Worm (Caenorhabditis elegans) whole organism, mixed stage, embryonic: ENCODE measurements around the gene pals-31.

ENCODE experiments used
- blmp-1 ChIP-seq: fragments of 150-350 bp; optimal IDR thresholded peaks from 2 replicates; lab custom pipeline; 2014; ENCODE audit warnings: missing biosample characterization, missing genetic modification characterization
- lin-13 ChIP-seq: fragments of 150-350 bp; optimal IDR thresholded peaks from 2 replicates; lab custom pipeline; 2014; ENCODE audit warnings: missing biosample characterization, missing genetic modification characterization
- nhr-12 ChIP-seq: fragments of 150-350 bp; optimal IDR thresholded peaks from 2 replicates; lab custom pipeline; 2014; ENCODE audit warnings: missing biosample characterization, missing genetic modification characterization
- nhr-28 ChIP-seq: fragments of 150-350 bp; optimal IDR thresholded peaks from 2 replicates; lab custom pipeline; 2014; ENCODE audit warnings: missing biosample characterization, missing genetic modification characterization
- snpc-4 ChIP-seq: fragments of 150-350 bp; optimal IDR thresholded peaks from 2 replicates; lab custom pipeline; 2014; ENCODE audit warnings: missing biosample characterization, missing genetic modification characterization
- unc-39 ChIP-seq: fragments of 150-350 bp; optimal IDR thresholded peaks from 2 replicates; lab custom pipeline; 2014; ENCODE audit warnings: missing biosample characterization, missing genetic modification characterization
- ztf-11 ChIP-seq: fragments of 150-350 bp; optimal IDR thresholded peaks from 2 replicates; lab custom pipeline; 2014; ENCODE audit warnings: missing biosample characterization, missing genetic modification characterization

DNA sequence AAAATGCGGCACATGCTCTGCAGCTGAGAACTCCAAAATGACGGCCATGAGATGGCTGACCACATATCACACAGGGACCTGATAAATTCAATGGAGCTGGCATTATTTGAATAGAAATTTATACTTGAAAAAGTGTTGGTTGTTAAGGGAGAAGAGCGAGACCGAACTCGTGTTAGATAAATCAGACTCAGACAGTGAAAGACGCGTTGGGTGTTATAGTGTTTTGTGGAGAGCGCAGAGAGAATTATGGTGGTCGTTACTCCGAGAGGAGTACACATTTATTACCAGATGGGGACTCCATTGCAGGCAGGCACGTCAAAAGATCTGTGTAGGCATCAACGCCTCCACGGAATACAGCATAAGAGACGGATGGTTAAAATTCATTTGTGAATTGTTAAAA lies 6.4 kb downstream of the pals-31 start, which contains the start of gene nhr-190:
- TF ChIP-seq lin-13 (no peak), nhr-28 (tag; lab: Kevin White, UChicago) (no peak), unc-39 (tag; lab: Kevin White, UChicago) (no peak), blmp-1 (no peak), ztf-11 (no peak), snpc-4 (tag; lab: Kevin White, UChicago) (no peak), nhr-12 (tag; lab: Kevin White, UChicago) (no peak)
